Worm (Caenorhabditis elegans) whole organism, midembryonic: Measurements from ENCODE around the gene irg-6.

Source experiments
- cog-1 ChIP-seq: sonication (generic microtip); optimal IDR thresholded peaks from 2 replicates; lab custom pipeline; 2016; ENCODE audit warnings: missing genetic modification characterization, missing compliant biosample characterization
- flt-1 ChIP-seq: fragments of 200-800 bp; sonication (Bioruptor generic); IDR thresholded peaks from 2 replicates; pipeline ENCODE4 v1.3.6; 2022; ENCODE audit warnings: missing genetic modification characterization, missing compliant biosample characterization
- med-1 ChIP-seq: sonication (generic microtip); optimal IDR thresholded peaks from 2 replicates; lab custom pipeline; 2017; ENCODE audit warnings: missing genetic modification characterization, mild to moderate bottlenecking, missing compliant biosample characterization, antibody characterized with exemption, missing genetic modification reagents; ENCODE audit not compliant: insufficient read depth
- tab-1 ChIP-seq: fragments of 200-800 bp; sonication (Bioruptor generic); IDR thresholded peaks from 2 replicates; pipeline ENCODE4 v1.3.6; 2022; ENCODE audit warnings: missing genetic modification characterization, missing compliant biosample characterization
- ztf-23 ChIP-seq: fragments of 200-800 bp; sonication (Bioruptor generic); IDR thresholded peaks from 2 replicates; pipeline ENCODE4 v1.3.6; 2022; ENCODE audit warnings: missing genetic modification reagents, missing genetic modification characterization, missing compliant biosample characterization
- ztf-29 ChIP-seq: fragments of 200-800 bp; sonication (Bioruptor generic); IDR thresholded peaks from 2 replicates; pipeline ENCODE4 v1.3.6; 2022; ENCODE audit warnings: missing genetic modification reagents, missing genetic modification characterization, missing compliant biosample characterization

DNA sequence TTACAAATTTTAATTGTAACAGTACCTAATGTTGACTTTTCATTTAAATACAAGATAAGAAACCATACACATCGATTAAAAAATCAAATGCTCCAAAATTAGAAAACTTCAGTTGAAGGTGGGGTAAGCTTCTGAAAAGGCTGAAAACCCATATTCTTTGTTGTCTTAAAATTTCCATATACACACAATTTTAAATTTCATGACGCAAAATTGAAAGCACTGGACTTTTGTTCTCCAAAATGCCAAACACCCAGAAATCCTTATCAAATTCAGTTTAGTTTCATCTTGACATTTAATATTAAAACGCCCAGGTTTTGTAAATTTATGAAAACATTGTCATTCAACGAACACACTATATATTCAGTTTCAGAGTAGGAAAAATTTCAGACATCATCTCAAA is 45.4 kb upstream of the irg-6 start, which contains the start of gene F55G11.7:
- TF ChIP-seq tab-1 (GFP tag; lab: Robert Waterston, UW), result no peak
- no peak for TF ChIP-seq ztf-29 (GFP tag; lab: Robert Waterston, UW)
- no peak for TF ChIP-seq cog-1 (tag; lab: Kevin White, UChicago)
- TF ChIP-seq ztf-23 (GFP tag; lab: Robert Waterston, UW), result no peak
- TF ChIP-seq med-1 (GFP tag; lab: Kevin White, UChicago), result no peak
- no peak for TF ChIP-seq flt-1 (GFP tag; lab: Robert Waterston, UW)
